Fruit fly (Drosophila melanogaster) whole organism, embryonic: ENCODE measurements around the gene CG13465.

ENCODE experiments used
- CG11695 ChIP-seq: fragments of 200-800 bp; sonication (Bioruptor generic); IDR thresholded peaks from 3 replicates; pipeline ENCODE4 v1.3.6; 2022; ENCODE audit warnings: missing biosample characterization, missing genetic modification characterization
- CG12942 ChIP-seq: fragments of 200-800 bp; sonication (Bioruptor generic); optimal IDR thresholded peaks from 3 replicates; lab custom pipeline; 2016; ENCODE audit warnings: missing biosample characterization, missing genetic modification characterization
- CG14710 ChIP-seq: fragments of 200-800 bp; sonication (Bioruptor generic); optimal IDR thresholded peaks from 3 replicates; lab custom pipeline; 2019; ENCODE audit warnings: missing biosample characterization, mild to moderate bottlenecking, missing genetic modification characterization, moderate library complexity
- CG16779 ChIP-seq: fragments of 200-800 bp; sonication (Bioruptor generic); IDR thresholded peaks from 2 replicates; pipeline ENCODE4 v1.3.6; 2022; ENCODE audit warnings: missing biosample characterization, missing genetic modification characterization
- CG17829 ChIP-seq: fragments of 200-800 bp; optimal IDR thresholded peaks from 2 replicates; lab custom pipeline; 2019; ENCODE audit warnings: missing biosample characterization, mild to moderate bottlenecking, missing genetic modification characterization, moderate library complexity
- CG18011 ChIP-seq: fragments of 200-800 bp; sonication (Bioruptor generic); optimal IDR thresholded peaks from 2 replicates; lab custom pipeline; 2017; ENCODE audit warnings: missing biosample characterization, missing genetic modification characterization, mild to moderate bottlenecking, moderate library complexity, missing genotype
- CG2129 ChIP-seq: fragments of 200-800 bp; sonication (Bioruptor generic); IDR thresholded peaks from 2 replicates; pipeline ENCODE4 v1.3.6; 2022; ENCODE audit warnings: missing biosample characterization, missing genetic modification characterization; ENCODE audit not compliant: partially characterized antibody
- CG2678 ChIP-seq: fragments of 200-800 bp; sonication (Bioruptor generic); optimal IDR thresholded peaks from 3 replicates; lab custom pipeline; 2019; ENCODE audit warnings: missing biosample characterization, mild to moderate bottlenecking, missing genetic modification characterization, moderate library complexity
- CG3065 ChIP-seq: fragments of 200-800 bp; sonication (Bioruptor generic); optimal IDR thresholded peaks from 2 replicates; lab custom pipeline; 2016; ENCODE audit warnings: missing biosample characterization, missing genetic modification characterization
- CG31365 ChIP-seq: fragments of 200-800 bp; sonication (Bioruptor generic); optimal IDR thresholded peaks from 2 replicates; lab custom pipeline; 2018; ENCODE audit warnings: missing biosample characterization, mild to moderate bottlenecking, missing genetic modification characterization
- CG32767 ChIP-seq: fragments of 200-800 bp; sonication (Bioruptor generic); IDR thresholded peaks from 2 replicates; pipeline ENCODE4 v1.3.6; 2022; ENCODE audit warnings: missing biosample characterization, missing genetic modification characterization
- CG3847 ChIP-seq: fragments of 200-800 bp; sonication (Bioruptor generic); IDR thresholded peaks from 2 replicates; pipeline ENCODE4 v1.3.6; 2022; ENCODE audit warnings: missing biosample characterization, missing genetic modification characterization
- CG4282 ChIP-seq: fragments of 200-800 bp; sonication (Bioruptor generic); optimal IDR thresholded peaks from 2 replicates; lab custom pipeline; 2016; ENCODE audit warnings: missing biosample characterization, missing genetic modification characterization
- CG4854 ChIP-seq: fragments of 200-800 bp; sonication (Bioruptor generic); optimal IDR thresholded peaks from 2 replicates; lab custom pipeline; 2016; ENCODE audit warnings: missing biosample characterization, missing genetic modification characterization, inconsistent platforms
- CG6654 ChIP-seq: fragments of 200-800 bp; sonication (Bioruptor generic); optimal IDR thresholded peaks from 2 replicates; lab custom pipeline; 2017; ENCODE audit warnings: missing biosample characterization, mild to moderate bottlenecking, missing genetic modification characterization
- CG7928 ChIP-seq: fragments of 200-800 bp; sonication (Bioruptor generic); optimal IDR thresholded peaks from 2 replicates; lab custom pipeline; 2017; ENCODE audit warnings: missing biosample characterization, mild to moderate bottlenecking, missing genetic modification characterization
- CG8290 ChIP-seq, 3 experiments: fragments of 200-800 bp; sonication (Bioruptor generic); optimal IDR thresholded peaks; 2 replicates each; lab custom pipeline; 2016 to 2019; ENCODE audit warnings: missing biosample characterization in 3 of 3, missing genetic modification characterization in 3 of 3, mild to moderate bottlenecking in 2 of 3, moderate library complexity in 1 of 3
- CG8359 ChIP-seq: fragments of 200-800 bp; sonication (Bioruptor generic); optimal IDR thresholded peaks from 2 replicates; lab custom pipeline; 2017; ENCODE audit warnings: missing biosample characterization, mild to moderate bottlenecking, missing genetic modification characterization, borderline replicate concordance
- CG9215 ChIP-seq: fragments of 200-800 bp; sonication (Bioruptor generic); IDR thresholded peaks from 2 replicates; pipeline ENCODE4 v1.3.6; 2022; ENCODE audit warnings: missing biosample characterization, missing genetic modification characterization
- CG9817 ChIP-seq: fragments of 200-800 bp; sonication (Bioruptor generic); optimal IDR thresholded peaks from 2 replicates; lab custom pipeline; 2018; ENCODE audit warnings: missing biosample characterization, mild to moderate bottlenecking, missing genetic modification characterization, moderate library complexity
- Dek ChIP-seq: fragments of 200-800 bp; sonication (Bioruptor generic); optimal IDR thresholded peaks from 3 replicates; lab custom pipeline; 2019; ENCODE audit warnings: missing biosample characterization, mild to moderate bottlenecking, missing genetic modification characterization, moderate library complexity
- Dfd ChIP-seq, 2 experiments: fragments of >200 bp; optimal IDR thresholded peaks; 2 replicates each; lab custom pipeline; 2017; ENCODE audit warnings: missing biosample characterization in 2 of 2, missing genetic modification characterization in 2 of 2
- Doc3 ChIP-seq: fragments of 200-800 bp; sonication (Bioruptor generic); IDR thresholded peaks from 3 replicates; pipeline ENCODE4 v1.3.6; 2022; ENCODE audit warnings: missing biosample characterization, missing genetic modification characterization; ENCODE audit not compliant: partially characterized antibody
- Gsc ChIP-seq: fragments of 200-800 bp; sonication (Bioruptor generic); IDR thresholded peaks from 2 replicates; pipeline ENCODE4 v1.3.6; 2022; ENCODE audit warnings: missing biosample characterization, missing genetic modification characterization
- HLH4C ChIP-seq: fragments of 200-800 bp; sonication (Bioruptor generic); IDR thresholded peaks from 3 replicates; pipeline ENCODE4 v1.3.6; 2022; ENCODE audit warnings: missing biosample characterization, missing genetic modification characterization; ENCODE audit not compliant: partially characterized antibody
- Hmx ChIP-seq: fragments of 200-800 bp; sonication (Bioruptor generic); optimal IDR thresholded peaks from 2 replicates; lab custom pipeline; 2016; ENCODE audit warnings: missing biosample characterization, missing genetic modification characterization
- Lhr ChIP-seq: fragments of 200-800 bp; sonication (Bioruptor generic); optimal IDR thresholded peaks from 3 replicates; lab custom pipeline; 2017; ENCODE audit warnings: mild to moderate bottlenecking, missing biosample characterization, missing genetic modification reagents, missing genetic modification characterization
- Mrtf ChIP-seq: fragments of 200-800 bp; sonication (Bioruptor generic); IDR thresholded peaks from 3 replicates; pipeline ENCODE4 v1.3.6; 2022; ENCODE audit warnings: missing biosample characterization, missing genetic modification characterization
- Nf-YC ChIP-seq: fragments of 200-800 bp; optimal IDR thresholded peaks from 3 replicates; lab custom pipeline; 2019; ENCODE audit warnings: missing biosample characterization, mild to moderate bottlenecking, missing genetic modification characterization, moderate library complexity
- Sry-δ ChIP-seq: fragments of 200-800 bp; sonication (Bioruptor generic); optimal IDR thresholded peaks from 2 replicates; lab custom pipeline; 2016; ENCODE audit warnings: missing biosample characterization, missing genetic modification characterization
- YL-1 ChIP-seq: fragments of 200-800 bp; sonication (Bioruptor generic); optimal IDR thresholded peaks from 3 replicates; lab custom pipeline; 2017; ENCODE audit warnings: missing biosample characterization, mild to moderate bottlenecking, missing genetic modification characterization
- ab ChIP-seq: fragments of 200-800 bp; sonication (Bioruptor generic); optimal IDR thresholded peaks from 2 replicates; lab custom pipeline; 2016; ENCODE audit warnings: missing biosample characterization, missing genetic modification characterization
- bigmax ChIP-seq: fragments of 200-800 bp; sonication (Bioruptor generic); optimal IDR thresholded peaks from 2 replicates; lab custom pipeline; 2018; ENCODE audit warnings: missing biosample characterization, mild to moderate bottlenecking, missing genetic modification characterization
- fd102C ChIP-seq: fragments of 200-800 bp; sonication (Bioruptor generic); optimal IDR thresholded peaks from 2 replicates; lab custom pipeline; 2018; ENCODE audit warnings: missing biosample characterization, mild to moderate bottlenecking, missing genetic modification characterization, moderate library complexity
- gcm2 ChIP-seq: fragments of 200-800 bp; sonication (Bioruptor generic); optimal IDR thresholded peaks from 2 replicates; lab custom pipeline; 2016; ENCODE audit warnings: missing biosample characterization, missing genetic modification characterization
- h ChIP-seq: fragments of >200 bp; optimal IDR thresholded peaks from 2 replicates; lab custom pipeline; 2017
- hbn ChIP-seq: fragments of 200-800 bp; sonication (Bioruptor generic); IDR thresholded peaks from 2 replicates; pipeline ENCODE4 v1.3.6; 2022; ENCODE audit warnings: missing biosample characterization, missing genetic modification characterization; ENCODE audit not compliant: partially characterized antibody
- ind ChIP-seq: fragments of 200-800 bp; sonication (Bioruptor generic); optimal IDR thresholded peaks from 3 replicates; lab custom pipeline; 2016; ENCODE audit warnings: missing biosample characterization, missing genetic modification characterization
- lbe ChIP-seq: fragments of 200-800 bp; sonication (Bioruptor generic); optimal IDR thresholded peaks from 2 replicates; lab custom pipeline; 2016; ENCODE audit warnings: missing biosample characterization, mild to moderate bottlenecking, missing genetic modification characterization
- lilli ChIP-seq: fragments of 200-800 bp; sonication (Bioruptor generic); optimal IDR thresholded peaks from 3 replicates; lab custom pipeline; 2016; ENCODE audit warnings: missing biosample characterization, missing genetic modification characterization
- row ChIP-seq: fragments of 200-800 bp; sonication (Bioruptor generic); IDR thresholded peaks from 3 replicates; pipeline ENCODE4 v1.3.6; 2022; ENCODE audit warnings: missing biosample characterization, missing genetic modification characterization
- sim ChIP-seq: fragments of 200-800 bp; sonication (Bioruptor generic); IDR thresholded peaks from 2 replicates; pipeline ENCODE4 v1.3.6; 2022; ENCODE audit warnings: missing biosample characterization, missing genetic modification characterization
- slou ChIP-seq: fragments of 200-800 bp; sonication (Bioruptor generic); optimal IDR thresholded peaks from 3 replicates; lab custom pipeline; 2016; ENCODE audit warnings: missing biosample characterization, missing genetic modification characterization
- so ChIP-seq: fragments of 200-800 bp; sonication (Bioruptor generic); IDR thresholded peaks from 3 replicates; pipeline ENCODE4 v1.3.6; 2022; ENCODE audit warnings: missing biosample characterization, missing genetic modification characterization
- tin ChIP-seq: fragments of 200-800 bp; sonication (Bioruptor generic); optimal IDR thresholded peaks from 3 replicates; lab custom pipeline; 2016; ENCODE audit warnings: missing biosample characterization, missing genetic modification characterization
- tll ChIP-seq, 2 experiments: fragments of 200-800 bp in 1 of 2; fragments of >200 bp in 1 of 2; sonication (Bioruptor generic) in 1 of 2; optimal IDR thresholded peaks; 2 replicates each; lab custom pipeline; 2017 to 2019; ENCODE audit warnings: missing biosample characterization in 2 of 2, missing genetic modification characterization in 2 of 2, mild to moderate bottlenecking in 1 of 2, moderate library complexity in 1 of 2
- vnd ChIP-seq: fragments of 200-800 bp; sonication (Bioruptor generic); IDR thresholded peaks from 3 replicates; pipeline ENCODE4 v1.3.6; 2022; ENCODE audit warnings: missing biosample characterization, missing genetic modification characterization; ENCODE audit not compliant: partially characterized antibody

CG13465 gene

dm6 chr3L:14977536-14978495, 33.7 kb upstream of the CG13465 start (continued):
- no peak for TF ChIP-seq Hmx (GFP tag; lab: Kevin White, UChicago)
- peak; percentile 46 for TF ChIP-seq Nf-YC (tag; lab: Kevin White, UChicago)
- TF ChIP-seq CG7928 (GFP tag; lab: Kevin White, UChicago), result no peak
- no peak for TF ChIP-seq CG3065 (GFP tag; lab: Kevin White, UChicago)
- no peak for TF ChIP-seq CG2129
- peak; percentile 35 for TF ChIP-seq YL-1 (GFP tag; lab: Kevin White, UChicago)
- no peak for TF ChIP-seq Doc3 (GFP tag; lab: Robert Waterston, UW)
- 0 out of 3 replicates have a peak, but pooled peaks have one; percentile 27 for TF ChIP-seq Mrtf (GFP tag; lab: Robert Waterston, UW)
- no peak for TF ChIP-seq Lhr (GFP tag; lab: Kevin White, UChicago)
- TF ChIP-seq CG12942, result peak; percentile 8
- TF ChIP-seq Dek (tag; lab: Kevin White, UChicago), result no peak
- no peak for TF ChIP-seq slou
- TF ChIP-seq CG4282 (GFP tag; lab: Kevin White, UChicago), result no peak
- peak; percentile 7 for TF ChIP-seq CG8290 (GFP tag; optimal IDR thresholded peaks at IDR 0.05; lab: Kevin White, UChicago)
- peak in 1 of 2 experiments; percentile 56 for TF ChIP-seq CG8290 (tag; optimal IDR thresholded peaks at IDR 0.05; lab: Kevin White, UChicago)
- TF ChIP-seq CG18011 (GFP tag; lab: Kevin White, UChicago), result no peak
- TF ChIP-seq fd102C (GFP tag; lab: Kevin White, UChicago), result no peak
- no peak for TF ChIP-seq CG4854
- no peak for TF ChIP-seq CG16779 (GFP tag; lab: Robert Waterston, UW)
- no peak for TF ChIP-seq bigmax
- no peak for TF ChIP-seq CG9817
- peak; percentile 63 for TF ChIP-seq CG2678 (tag; lab: Kevin White, UChicago)
- peak; percentile 58; the same call in 2 of the 3 replicates for TF ChIP-seq row (GFP tag; lab: Robert Waterston, UW)
- no peak for TF ChIP-seq vnd (GFP tag; lab: Robert Waterston, UW)
- peak; percentile 6 for TF ChIP-seq tin (GFP tag; lab: Kevin White, UChicago)
- TF ChIP-seq CG8359 (GFP tag; lab: Kevin White, UChicago), result no peak
- peak in 1 of 2 experiments; percentile 93 for TF ChIP-seq tll (GFP tag; optimal IDR thresholded peaks at IDR 0.05; lab: Kevin White, UChicago)
- TF ChIP-seq CG14710 (tag; lab: Kevin White, UChicago), result peak; percentile 80
- no peak for TF ChIP-seq CG32767
- 0 out of 2 replicates have a peak, but pooled peaks have one; percentile 33 for TF ChIP-seq hbn (GFP tag; lab: Robert Waterston, UW)
- TF ChIP-seq HLH4C (GFP tag; lab: Robert Waterston, UW), result no peak
- peak; percentile 5 for TF ChIP-seq ind (GFP tag; lab: Kevin White, UChicago)
- no peak for TF ChIP-seq gcm2
- no peak for TF ChIP-seq lilli
- TF ChIP-seq CG6654 (GFP tag; lab: Kevin White, UChicago), result no peak
- TF ChIP-seq CG17829 (tag; lab: Kevin White, UChicago), result peak; percentile 51
- peak; percentile 26; the same call in 1 of the 3 replicates for TF ChIP-seq so (GFP tag; lab: Robert Waterston, UW)
- no peak for TF ChIP-seq Sry-δ (GFP tag; lab: Kevin White, UChicago)
- no peak for TF ChIP-seq Gsc (GFP tag; lab: Robert Waterston, UW)
- no peak for TF ChIP-seq h
- peak; percentile 17 for TF ChIP-seq CG31365
- 0 out of 3 replicates have a peak, but pooled peaks have one; percentile 8 for TF ChIP-seq CG11695 (GFP tag; lab: Robert Waterston, UW)
- no peak for TF ChIP-seq Dfd (GFP tag; optimal IDR thresholded peaks at IDR 0.05; lab: Kevin White, UChicago)
- no peak for TF ChIP-seq CG3847 (GFP tag; lab: Robert Waterston, UW)
- no peak for TF ChIP-seq CG9215 (GFP tag; lab: Robert Waterston, UW)
- no peak for TF ChIP-seq ab (GFP tag; lab: Kevin White, UChicago)
- 0 out of 2 replicates have a peak, but pooled peaks have one; percentile 4 for TF ChIP-seq sim (GFP tag; lab: Robert Waterston, UW)
- TF ChIP-seq lbe (GFP tag; lab: Kevin White, UChicago), result no peak
